Worm (Caenorhabditis elegans): ENCODE data around the gene hmg-12.

Gene hmg-12

DNA sequence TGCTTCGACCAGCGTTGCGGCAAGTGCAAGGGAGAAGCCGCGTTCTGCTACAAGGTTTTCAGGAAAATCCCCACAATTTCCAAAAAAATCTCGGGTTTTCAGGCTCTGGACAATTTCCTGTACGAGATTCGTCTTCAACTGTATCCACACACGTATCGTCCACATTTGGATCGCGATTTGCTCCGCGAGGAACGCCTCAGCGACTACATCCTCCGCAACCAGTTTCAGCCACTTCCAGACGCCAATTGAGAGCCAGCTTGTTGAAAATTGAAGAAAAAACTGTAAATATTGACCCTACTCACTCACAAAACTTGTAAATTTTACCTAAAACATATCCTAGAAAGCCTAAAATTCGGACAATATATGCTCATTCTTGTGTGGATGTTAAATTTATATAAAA, 48.5 kb downstream of the hmg-12 start:
- 0 out of 2 replicates have a peak, but pooled peaks have one; percentile 37 for TF ChIP-seq egl-44 (GFP tag; IDR thresholded peaks at IDR 0.05)
- TF ChIP-seq somi-1 (GFP tag; optimal IDR thresholded peaks at IDR 0.05), result no peak
- no peak for TF ChIP-seq fkh-3 (tag; optimal IDR thresholded peaks at IDR 0.05)
- no peak for TF ChIP-seq hlh-12 (tag; optimal IDR thresholded peaks at IDR 0.05)
- TF ChIP-seq ztf-22 (GFP tag; optimal IDR thresholded peaks at IDR 0.05), result no peak
- peak; percentile 1 for TF ChIP-seq hrde-1 (tag; optimal IDR thresholded peaks at IDR 0.05; ENCODE audit: borderline replicate concordance)
- peak; percentile 30 for TF ChIP-seq ama-1 (optimal IDR thresholded peaks at IDR 0.05)
- no peak for TF ChIP-seq ama-1 (GFP tag; optimal IDR thresholded peaks at IDR 0.05)
- TF ChIP-seq lin-26 (GFP tag; IDR thresholded peaks at IDR 0.05), result no peak
- TF ChIP-seq pbrm-1 (GFP tag; IDR thresholded peaks at IDR 0.05), result 0 out of 2 replicates have a peak, but pooled peaks have one; percentile 39
- TF ChIP-seq F52B5.7 (tag; optimal IDR thresholded peaks at IDR 0.05), result peak; percentile 37
- no peak for TF ChIP-seq lag-1 (GFP tag; IDR thresholded peaks at IDR 0.05)
- peak; percentile 35 for TF ChIP-seq athp-1 (tag; optimal IDR thresholded peaks at IDR 0.05)
- TF ChIP-seq madf-6 (GFP tag; IDR thresholded peaks at IDR 0.05), result 0 out of 2 replicates have a peak, but pooled peaks have one; percentile 8
- TF ChIP-seq attf-5 (GFP tag; optimal IDR thresholded peaks at IDR 0.05), result peak; percentile 42
- TF ChIP-seq die-1 (tag; optimal IDR thresholded peaks at IDR 0.05), result peak; percentile 5
- TF ChIP-seq madf-3 (GFP tag; IDR thresholded peaks at IDR 0.05), result 0 out of 2 replicates have a peak, but pooled peaks have one; percentile 15
- no peak for TF ChIP-seq ztf-25 (GFP tag; IDR thresholded peaks at IDR 0.05)
- no peak for TF ChIP-seq cebp-1 (GFP tag; IDR thresholded peaks at IDR 0.05)
- peak; percentile 15 for TF ChIP-seq cebp-1 (tag; optimal IDR thresholded peaks at IDR 0.05)
- TF ChIP-seq K11D2.4 (GFP tag; IDR thresholded peaks at IDR 0.05), result peak; percentile 12; the same call in 1 of the 2 replicates
- TF ChIP-seq Y79H2A.3 (GFP tag; conservative IDR thresholded peaks at IDR 0.05), result 0 out of 2 replicates have a peak, but pooled peaks have one; percentile 36
- 0 out of 2 replicates have a peak, but pooled peaks have one; percentile 64 for TF ChIP-seq nfya-2 (GFP tag; IDR thresholded peaks at IDR 0.05)
- TF ChIP-seq ccch-3 (GFP tag; optimal IDR thresholded peaks at IDR 0.05), result no peak
- no peak for TF ChIP-seq Y67H2A.10 (GFP tag; conservative IDR thresholded peaks at IDR 0.05)
- 0 out of 2 replicates have a peak, but pooled peaks have one; percentile 61 for TF ChIP-seq Y56A3A.18 (GFP tag; IDR thresholded peaks at IDR 0.05)
- 0 out of 2 replicates have a peak, but pooled peaks have one; percentile 29 for TF ChIP-seq ceh-91 (GFP tag; IDR thresholded peaks at IDR 0.05)
- TF ChIP-seq nfyb-1 (GFP tag; IDR thresholded peaks at IDR 0.05), result peak; percentile 60
- TF ChIP-seq T26A5.8 (tag; optimal IDR thresholded peaks at IDR 0.05), result no peak
- TF ChIP-seq dox-1 (GFP tag; IDR thresholded peaks at IDR 0.05), result peak; percentile 20; the same call in 1 of the 2 replicates
- TF ChIP-seq zfh-2 (GFP tag; conservative IDR thresholded peaks at IDR 0.05), result 0 out of 2 replicates have a peak, but pooled peaks have one; percentile 23
- 0 out of 2 replicates have a peak, but pooled peaks have one; percentile 9 for TF ChIP-seq F33H1.4 (GFP tag; IDR thresholded peaks at IDR 0.05)
- no peak for TF ChIP-seq tlf-1 (GFP tag; optimal IDR thresholded peaks at IDR 0.05)
- 0 out of 2 replicates have a peak, but pooled peaks have one; percentile 60 for TF ChIP-seq Y53G8AR.9 (GFP tag; conservative IDR thresholded peaks at IDR 0.05)

DNA sequence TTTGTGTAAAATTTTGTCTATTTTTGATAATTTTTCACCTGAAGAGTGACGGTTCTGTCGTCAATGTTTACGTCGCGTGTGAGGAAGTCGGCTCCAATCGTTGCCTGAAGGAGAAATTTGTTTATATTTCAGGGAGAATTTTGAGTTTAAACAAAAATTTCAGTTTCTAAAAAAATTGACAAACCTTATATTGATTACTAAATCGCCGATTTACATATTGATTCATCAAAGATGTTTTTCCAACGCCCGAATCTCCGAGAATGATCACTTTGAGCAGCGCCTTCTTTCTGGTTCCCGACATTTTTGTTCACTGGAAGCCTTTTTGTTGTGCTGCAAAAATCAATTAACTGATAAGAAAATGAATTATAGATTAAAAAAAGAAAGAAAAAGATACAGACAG, 50.3 kb downstream of the hmg-12 start, which contains the start of gene rab-7:
TSS of gene rab-7 (minus strand) at position 330 of the 400 bp plus-strand sequence.
- TF ChIP-seq B0336.3 (GFP tag; IDR thresholded peaks at IDR 0.05) (0 out of 2 replicates have a peak, but pooled peaks have one; percentile 29), dpff-1 (tag; optimal IDR thresholded peaks at IDR 0.05) (peak; percentile 55), rcor-1 (GFP tag; IDR thresholded peaks at IDR 0.05) (no peak), nfya-1 (tag; optimal IDR thresholded peaks at IDR 0.05; ENCODE audit: borderline replicate concordance, insufficient read depth) (no peak), snpc-4 (GFP tag; optimal IDR thresholded peaks at IDR 0.05) (no peak), snpc-4 (tag; optimal IDR thresholded peaks at IDR 0.05) (no peak), nfyb-1 (GFP tag; IDR thresholded peaks at IDR 0.05) (0 out of 2 replicates have a peak, but pooled peaks have one; percentile 22), F23B12.7 (tag; optimal IDR thresholded peaks at IDR 0.05; ENCODE audit: insufficient read depth) (peak; percentile 51), K12H6.12 (tag; optimal IDR thresholded peaks at IDR 0.05) (no peak), atf-7 (tag; optimal IDR thresholded peaks at IDR 0.05) (peak; percentile 63), F33H1.4 (GFP tag; IDR thresholded peaks at IDR 0.05) (0 out of 2 replicates have a peak, but pooled peaks have one; percentile 15), attf-6 (GFP tag; IDR thresholded peaks at IDR 0.05) (0 out of 2 replicates have a peak, but pooled peaks have one; percentile 10), madf-10 (tag; optimal IDR thresholded peaks at IDR 0.05) (peak; percentile 22), nhr-120 (GFP tag; IDR thresholded peaks at IDR 0.05) (no peak), madf-3 (GFP tag; IDR thresholded peaks at IDR 0.05) (peak; percentile 79), nfya-2 (GFP tag; IDR thresholded peaks at IDR 0.05) (no peak), somi-1 (GFP tag; optimal IDR thresholded peaks at IDR 0.05) (no peak), Y53G8AR.9 (GFP tag; conservative IDR thresholded peaks at IDR 0.05) (peak; percentile 42; the same call in 1 of the 2 replicates), pha-4 (tag; optimal IDR thresholded peaks at IDR 0.05) (no peak), aptf-2 (GFP tag; conservative IDR thresholded peaks at IDR 0.05) (no peak)

Data from whole organism, young adult.